Fruit fly (Drosophila melanogaster): ENCODE data around the gene pira.
A peak's percentile ranks its signal among the peaks of the same experiment; 100 is the strongest.

The pira gene

DNA sequence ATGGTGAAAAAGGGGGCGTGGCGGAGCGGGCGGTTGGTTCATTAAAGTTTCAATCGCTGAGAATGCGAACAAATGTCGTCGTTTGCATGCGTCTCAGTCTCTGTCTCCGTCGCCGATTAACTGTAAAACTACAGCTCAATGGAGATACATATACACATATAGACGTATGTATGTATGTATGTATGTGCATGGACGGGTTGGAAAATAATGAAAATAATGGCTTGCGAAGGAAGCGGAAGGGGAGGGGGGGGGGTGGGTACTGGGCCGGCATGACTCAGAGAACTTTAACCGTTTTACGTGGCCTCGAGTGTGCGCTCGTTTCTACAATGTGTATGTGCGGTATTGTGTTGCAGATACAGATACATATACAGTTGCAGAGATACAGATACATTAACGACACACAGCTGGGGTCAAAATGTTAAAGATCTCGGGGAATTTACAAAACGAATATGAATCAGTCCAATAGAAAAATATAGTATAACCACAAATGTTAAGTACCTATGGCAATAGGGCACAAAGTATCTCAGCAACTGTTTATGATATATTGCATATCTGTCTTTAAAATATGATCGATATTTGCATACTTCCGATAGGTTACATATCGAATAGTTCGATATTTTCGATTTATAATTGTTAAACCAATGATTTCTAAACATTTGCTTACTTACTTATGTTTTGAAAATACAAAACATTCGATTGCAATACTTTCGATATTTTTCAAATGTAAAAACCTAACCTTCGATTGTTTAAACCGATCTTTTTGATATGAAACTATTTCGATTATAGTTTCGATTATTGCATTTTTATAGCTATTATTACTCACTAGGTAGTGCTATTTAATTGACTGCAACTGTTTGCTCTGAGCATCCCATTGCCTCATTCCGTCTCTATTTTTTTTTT is 38.9 kb downstream of the pira start:
- TF ChIP-seq CTCF (optimal IDR thresholded peaks at IDR 0.05): no peak
- no peak for TF ChIP-seq CG8478 (optimal IDR thresholded peaks at IDR 0.05)

DNA sequence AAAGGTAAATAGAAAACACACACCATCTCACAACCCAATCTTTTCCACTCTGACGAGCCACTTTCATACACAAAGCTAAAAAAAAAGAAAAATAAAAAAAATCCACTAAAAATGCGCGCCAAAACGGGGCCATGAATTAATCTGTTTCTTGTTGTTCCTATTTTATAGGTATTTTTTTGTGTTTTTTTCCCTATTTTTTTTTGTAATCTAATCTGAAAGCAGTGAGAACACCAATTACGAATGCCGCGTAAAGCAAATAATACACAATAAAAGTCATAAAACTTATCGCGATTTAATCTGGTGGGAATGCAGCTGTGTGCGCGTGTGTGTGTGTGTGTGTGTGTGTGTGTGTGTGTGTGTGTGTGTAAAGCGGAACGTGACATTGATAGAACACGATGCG is 40.1 kb downstream of the pira start:
- TF ChIP-seq CG8478 (optimal IDR thresholded peaks at IDR 0.05): no peak

DNA sequence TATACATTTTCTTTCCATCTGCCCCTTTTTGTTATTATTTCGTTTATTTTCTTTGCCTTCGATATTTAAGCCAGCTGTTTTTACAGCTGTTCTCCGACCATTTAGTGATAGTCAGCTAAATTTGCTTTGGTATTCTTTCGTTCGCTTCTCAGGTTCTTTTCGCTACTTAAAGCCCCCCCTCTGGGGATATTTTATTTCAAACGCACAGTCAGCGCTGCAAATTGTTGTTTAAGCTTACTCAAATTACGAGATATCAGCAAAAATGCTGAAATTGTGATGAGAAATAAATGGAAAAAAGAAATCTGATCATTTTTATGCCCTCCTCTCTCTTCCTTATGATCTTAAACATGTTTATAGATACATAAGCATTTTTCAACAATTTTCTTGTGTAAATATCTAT is 41.4 kb downstream of the pira start:
- TF ChIP-seq CG8478 (optimal IDR thresholded peaks at IDR 0.05) (no peak), CTCF (optimal IDR thresholded peaks at IDR 0.05) (no peak)

DNA sequence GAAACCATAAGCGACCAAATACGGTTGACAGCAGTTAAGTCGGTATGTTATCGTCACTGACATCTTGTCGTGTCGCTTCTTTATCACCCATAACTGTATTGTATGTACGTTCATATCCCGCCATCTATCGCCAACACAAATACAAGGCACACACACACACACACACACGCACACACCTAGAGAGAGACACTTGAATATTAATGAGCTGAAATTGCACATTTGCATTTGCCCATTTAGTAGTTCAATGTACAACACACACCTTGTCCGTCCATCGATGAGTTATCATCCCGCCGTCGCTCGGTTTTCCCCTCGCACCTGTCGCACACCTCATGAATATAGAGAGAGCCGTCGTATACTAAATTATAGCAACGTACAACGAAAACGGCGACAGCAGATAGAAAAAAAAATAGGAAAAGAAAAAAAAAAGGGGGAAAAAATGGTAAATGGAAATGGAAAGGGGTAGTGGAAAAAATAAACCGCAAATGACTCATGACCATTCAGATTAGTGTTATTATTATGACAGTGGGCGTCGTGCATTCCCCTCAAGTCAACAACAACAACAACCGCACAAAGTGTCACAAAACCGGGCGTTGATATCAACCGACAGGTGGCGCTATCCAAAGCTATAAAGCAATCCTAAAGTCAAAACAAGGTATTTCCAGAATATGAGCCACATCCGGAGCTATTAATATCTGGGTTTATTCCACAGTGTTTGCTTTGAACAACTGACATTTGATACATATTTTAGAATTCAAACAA is 42.1 kb downstream of the pira start:
- peak; percentile 65 to 66 for TF ChIP-seq CTCF (optimal IDR thresholded peaks at IDR 0.05)
- no peak for TF ChIP-seq CG8478 (optimal IDR thresholded peaks at IDR 0.05)

DNA sequence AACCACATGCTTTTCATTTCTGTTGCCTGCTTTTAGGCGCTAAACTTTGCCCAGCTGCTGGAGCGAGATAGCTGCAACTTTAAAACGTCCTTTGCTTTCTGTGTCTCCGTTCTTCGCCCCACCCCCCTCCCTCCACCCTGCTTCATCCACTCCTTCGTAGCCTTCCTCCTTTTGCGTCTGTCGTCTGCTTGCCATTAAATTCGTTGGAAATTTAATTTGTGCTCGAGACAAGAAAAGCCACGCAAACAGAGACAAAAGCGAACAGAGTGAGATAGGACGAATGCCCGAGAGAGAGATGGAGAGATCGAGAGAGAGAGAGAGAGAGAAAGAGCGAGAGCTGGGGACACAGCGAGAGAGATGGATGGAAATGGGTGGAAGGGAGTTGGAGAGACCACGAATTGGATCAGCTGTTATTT is 43.5 kb downstream of the pira start:
- TF ChIP-seq CG8478 (optimal IDR thresholded peaks at IDR 0.05): no peak
- TF ChIP-seq CTCF (optimal IDR thresholded peaks at IDR 0.05): no peak

DNA sequence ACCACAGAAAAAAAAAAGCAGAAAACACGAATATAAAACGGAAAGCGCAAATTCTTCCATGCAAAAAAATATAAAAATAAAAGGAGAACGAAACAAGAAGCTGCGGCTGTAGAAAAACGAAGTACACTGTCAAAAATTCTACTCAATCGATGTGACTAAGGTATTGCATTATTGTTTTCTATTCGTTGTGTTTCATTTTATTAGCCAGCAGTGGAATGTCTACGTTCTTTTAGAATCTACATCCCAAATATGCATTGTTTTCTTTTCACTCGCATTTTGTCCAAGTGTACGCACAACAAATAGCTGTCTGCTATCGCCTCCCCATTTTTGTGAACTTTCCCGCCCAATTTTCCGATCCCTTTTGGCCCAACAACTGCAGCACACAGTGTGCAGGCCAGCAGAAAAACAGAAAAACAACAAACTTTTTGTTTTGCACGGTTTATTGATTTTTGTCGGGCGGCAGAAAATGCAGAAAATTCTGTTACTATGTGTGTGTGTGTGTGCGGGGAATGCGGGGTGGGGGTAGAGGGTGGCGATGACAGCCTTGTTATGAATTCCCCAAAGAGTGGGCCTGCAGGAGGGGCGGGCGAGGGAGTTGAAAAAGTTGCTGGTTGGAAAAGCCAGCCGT is 44.1 kb downstream of the pira start:
- TF ChIP-seq CTCF (optimal IDR thresholded peaks at IDR 0.05): no peak
- TF ChIP-seq CG8478 (optimal IDR thresholded peaks at IDR 0.05): no peak

DNA sequence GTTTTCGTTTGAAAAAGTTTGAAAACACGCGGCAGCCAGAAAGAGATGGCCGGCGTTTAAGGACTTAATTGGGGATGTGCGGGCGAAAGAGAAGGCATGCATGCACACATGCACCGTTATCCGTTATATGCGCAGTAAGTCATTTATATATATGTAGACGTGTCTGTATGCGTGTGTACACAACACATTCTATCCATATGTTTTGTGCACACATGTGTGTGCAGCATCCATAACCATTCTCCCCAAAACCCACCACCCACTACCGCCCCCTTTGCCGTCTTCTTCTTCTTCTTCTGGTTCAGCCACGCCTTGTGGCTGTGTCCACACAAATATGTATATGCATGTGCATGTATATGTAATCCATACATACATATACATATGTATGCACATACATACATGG is 44.8 kb downstream of the pira start:
- no peak for TF ChIP-seq CG8478 (optimal IDR thresholded peaks at IDR 0.05)
- TF ChIP-seq CTCF (optimal IDR thresholded peaks at IDR 0.05): no peak
